Worm (Caenorhabditis elegans) whole organism, L4 larva: ENCODE results near the gene cyp-37B1.

Experiments used
- F49E8.2 ChIP-seq: sonication (generic microtip); optimal IDR thresholded peaks from 2 replicates; lab custom pipeline; 2016; ENCODE audit warnings: missing compliant biosample characterization, mild to moderate bottlenecking, missing genetic modification characterization, borderline replicate concordance
- ZK546.5 ChIP-seq, 2 experiments: sonication (generic microtip); optimal IDR thresholded peaks; 2 replicates each; lab custom pipeline; 2017; ENCODE audit warnings: missing biosample characterization in 2 of 2, missing genetic modification characterization in 2 of 2
- ama-1 ChIP-seq: fragments of 150-350 bp; optimal IDR thresholded peaks from 2 replicates; lab custom pipeline; 2014; ENCODE audit warnings: inconsistent platforms, mixed read lengths
- fkh-10 ChIP-seq: fragments of 150-350 bp; optimal IDR thresholded peaks from 2 replicates; lab custom pipeline; 2014; ENCODE audit warnings: missing biosample characterization, missing genetic modification reagents, missing genetic modification characterization
- lim-7 ChIP-seq: fragments of 200-800 bp; sonication (Bioruptor generic); IDR thresholded peaks from 2 replicates; pipeline ENCODE4 v1.3.6; 2022; ENCODE audit warnings: missing genetic modification characterization, missing compliant biosample characterization
- lsy-2 ChIP-seq, 2 experiments: fragments of 150-350 bp in 1 of 2; sonication (generic microtip) in 1 of 2; optimal IDR thresholded peaks; 2 replicates each; lab custom pipeline; 2014 to 2017; ENCODE audit warnings: missing biosample characterization in 2 of 2, missing genetic modification characterization in 2 of 2
- mdl-1 ChIP-seq, 2 experiments: fragments of 150-350 bp in 1 of 2; sonication (generic microtip) in 1 of 2; optimal IDR thresholded peaks; 2 replicates each; lab custom pipeline; 2014 to 2017; ENCODE audit warnings: missing biosample characterization in 2 of 2, missing genetic modification characterization in 2 of 2
- nhr-11 ChIP-seq: fragments of 150-350 bp; optimal IDR thresholded peaks from 2 replicates; lab custom pipeline; 2014; ENCODE audit warnings: missing biosample characterization, missing genetic modification characterization
- nhr-77 ChIP-seq: fragments of 150-350 bp; optimal IDR thresholded peaks from 2 replicates; lab custom pipeline; 2014; ENCODE audit warnings: missing biosample characterization, missing genetic modification characterization
- pqm-1 ChIP-seq: sonication (generic microtip); optimal IDR thresholded peaks from 2 replicates; lab custom pipeline; 2017; ENCODE audit warnings: missing biosample characterization, missing genetic modification characterization
- skn-1 ChIP-seq: fragments of 150-350 bp; optimal IDR thresholded peaks from 2 replicates; lab custom pipeline; 2014; ENCODE audit warnings: missing biosample characterization, missing genetic modification characterization
- unc-39 ChIP-seq: sonication (generic microtip); optimal IDR thresholded peaks from 2 replicates; lab custom pipeline; 2017; ENCODE audit warnings: missing biosample characterization, missing genetic modification characterization

ce11 chrV:16237223-16237622, 40.7 kb upstream of the cyp-37B1 start, which contains the start of gene F21H7.5:
- TF ChIP-seq ZK546.5 (tag; optimal IDR thresholded peaks at IDR 0.05; lab: Kevin White, UChicago): no peak
- TF ChIP-seq nhr-77: no peak
- no peak for TF ChIP-seq skn-1
- TF ChIP-seq ama-1: no peak
- TF ChIP-seq pqm-1 (tag; lab: Kevin White, UChicago): no peak
- TF ChIP-seq lim-7: no peak
- TF ChIP-seq nhr-11 (tag; lab: Kevin White, UChicago): no peak
- TF ChIP-seq mdl-1 (tag; optimal IDR thresholded peaks at IDR 0.05; lab: Kevin White, UChicago): no peak
- TF ChIP-seq lsy-2 (tag; optimal IDR thresholded peaks at IDR 0.05; lab: Kevin White, UChicago): no peak
- no peak for TF ChIP-seq fkh-10 (GFP tag; lab: Kevin White, UChicago)
- TF ChIP-seq unc-39 (tag; lab: Kevin White, UChicago): no peak
- TF ChIP-seq F49E8.2 (tag; lab: Kevin White, UChicago): no peak
